Worm (Caenorhabditis elegans) whole organism, L4/young adult: ENCODE measurements around the gene glr-2.

Experiments used
- W03F9.2 ChIP-seq: fragments of 150-350 bp; optimal IDR thresholded peaks from 2 replicates; lab custom pipeline; 2014; ENCODE audit warnings: missing biosample characterization, missing genetic modification characterization
- him-1 ChIP-seq: sonication (generic microtip); optimal IDR thresholded peaks from 2 replicates; lab custom pipeline; 2016; ENCODE audit warnings: missing genotype, missing genetic modification reagents, missing genetic modification characterization, missing compliant biosample characterization

DNA sequence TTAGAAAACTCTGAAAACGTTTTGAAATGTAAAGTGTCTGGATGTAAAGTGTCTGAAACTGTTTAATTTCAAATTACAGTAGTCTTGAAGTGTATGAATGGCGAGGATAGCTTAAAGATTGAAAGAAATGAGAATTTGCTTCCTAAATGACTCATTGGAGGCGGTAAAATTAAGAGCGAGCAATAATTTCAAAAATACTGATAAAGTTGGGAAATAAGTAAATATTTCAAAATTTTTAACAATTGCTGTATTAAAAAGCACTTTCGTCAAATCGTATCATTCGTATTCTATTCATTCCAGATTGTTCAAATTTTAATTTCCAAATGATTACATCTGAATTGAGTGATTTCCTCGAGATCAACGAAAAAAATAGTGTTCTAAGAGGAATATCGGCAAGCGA lies 20.4 kb downstream of the glr-2 start, which contains the start of gene B0280.2:
- TF ChIP-seq W03F9.2 (tag; lab: Kevin White, UChicago) (no peak), him-1 (tag; lab: Kevin White, UChicago) (no peak)
